Worm (Caenorhabditis elegans) whole organism, L4 larva: ENCODE data around the gene W02B12.13.

Source experiments
- F49E8.2 ChIP-seq: sonication (generic microtip); optimal IDR thresholded peaks from 2 replicates; lab custom pipeline; 2016; ENCODE audit warnings: missing compliant biosample characterization, mild to moderate bottlenecking, missing genetic modification characterization, borderline replicate concordance
- R02D3.7 ChIP-seq: fragments of 150-350 bp; sonication (generic microtip); optimal IDR thresholded peaks from 3 replicates; lab custom pipeline; 2014; ENCODE audit warnings: missing biosample characterization, missing genetic modification characterization
- T20F7.1 ChIP-seq: fragments of 200-800 bp; sonication (Bioruptor generic); optimal IDR thresholded peaks from 2 replicates; lab custom pipeline; 2018; ENCODE audit warnings: mild to moderate bottlenecking, missing genetic modification characterization, missing compliant biosample characterization
- T26A8.4 ChIP-seq: fragments of 200-800 bp; sonication (Bioruptor generic); IDR thresholded peaks from 2 replicates; pipeline ENCODE4 v1.3.6; 2022; ENCODE audit warnings: missing genetic modification characterization, missing compliant biosample characterization
- Y48G9A.11 ChIP-seq: fragments of 200-800 bp; sonication (Bioruptor generic); IDR thresholded peaks from 2 replicates; pipeline ENCODE4 v1.3.6; 2022; ENCODE audit warnings: missing genetic modification reagents, missing genetic modification characterization, missing compliant biosample characterization
- Y75B8A.6 ChIP-seq: fragments of 200-800 bp; sonication (Bioruptor generic); IDR thresholded peaks from 2 replicates; pipeline ENCODE4 v1.3.6; 2022; ENCODE audit warnings: missing genetic modification reagents, missing genetic modification characterization, missing compliant biosample characterization
- ZK546.5 ChIP-seq, 2 experiments: sonication (generic microtip); optimal IDR thresholded peaks; 2 replicates each; lab custom pipeline; 2017; ENCODE audit warnings: missing biosample characterization in 2 of 2, missing genetic modification characterization in 2 of 2
- aha-1 ChIP-seq: fragments of 150-350 bp; peaks from one replicate; lab custom pipeline; 2014; ENCODE audit warnings: missing biosample characterization, missing genetic modification characterization
- ceh-32 ChIP-seq: sonication (generic microtip); optimal IDR thresholded peaks from 2 replicates; lab custom pipeline; 2016; ENCODE audit warnings: mild to moderate bottlenecking, missing genetic modification characterization, missing compliant biosample characterization; ENCODE audit not compliant: poor library complexity
- ces-1 ChIP-seq: fragments of 150-350 bp; sonication (generic microtip); optimal IDR thresholded peaks from 4 replicates; lab custom pipeline; 2014; ENCODE audit warnings: missing biosample characterization, missing genetic modification reagents, missing genetic modification characterization
- daf-16 ChIP-seq, 3 experiments: sonication (generic microtip); optimal IDR thresholded peaks; 2 replicates each; lab custom pipeline; 2016 to 2017; ENCODE audit warnings: missing genetic modification characterization in 3 of 3, missing genetic modification reagents in 3 of 3, mild to moderate bottlenecking in 2 of 3, missing compliant biosample characterization in 2 of 3, missing biosample characterization in 1 of 3, moderate library complexity in 1 of 3
- dmd-6 ChIP-seq: fragments of 200-800 bp; sonication (Bioruptor generic); IDR thresholded peaks from 2 replicates; pipeline ENCODE4 v1.3.6; 2022; ENCODE audit warnings: missing genetic modification reagents, missing genetic modification characterization, missing compliant biosample characterization
- dpl-1 ChIP-seq: fragments of 150-350 bp; optimal IDR thresholded peaks from 2 replicates; lab custom pipeline; 2014; ENCODE audit warnings: missing biosample characterization, missing genetic modification reagents, missing genetic modification characterization
- duxl-1 ChIP-seq: sonication (generic microtip); optimal IDR thresholded peaks from 2 replicates; lab custom pipeline; 2016; ENCODE audit warnings: mild to moderate bottlenecking, missing genetic modification characterization, moderate library complexity, missing compliant biosample characterization; ENCODE audit not compliant: poor library complexity
- dve-1 ChIP-seq: sonication (generic microtip); optimal IDR thresholded peaks from 2 replicates; lab custom pipeline; 2017; ENCODE audit warnings: antibody characterized with exemption, mild to moderate bottlenecking, missing genetic modification characterization, missing compliant biosample characterization; ENCODE audit not compliant: insufficient read depth
- egl-43 ChIP-seq: fragments of 200-800 bp; sonication (Bioruptor generic); IDR thresholded peaks from 2 replicates; pipeline ENCODE4 v1.3.6; 2022; ENCODE audit warnings: missing genetic modification reagents, missing genetic modification characterization, missing compliant biosample characterization
- hif-1 ChIP-seq, 2 experiments: sonication (generic microtip); optimal IDR thresholded peaks; 2 replicates each; lab custom pipeline; 2016 to 2017; ENCODE audit warnings: missing compliant biosample characterization in 2 of 2, missing genetic modification characterization in 2 of 2, missing genetic modification reagents in 2 of 2, missing genotype in 2 of 2, mild to moderate bottlenecking in 1 of 2
- hlh-11 ChIP-seq: fragments of 200-800 bp; sonication (Bioruptor generic); optimal IDR thresholded peaks from 2 replicates; lab custom pipeline; 2018; ENCODE audit warnings: mild to moderate bottlenecking, missing genetic modification characterization, missing compliant biosample characterization
- lin-15B ChIP-seq: fragments of 150-350 bp; sonication (generic microtip); optimal IDR thresholded peaks from 3 replicates; lab custom pipeline; 2014; ENCODE audit warnings: missing biosample characterization, missing genetic modification characterization
- lir-3 ChIP-seq: sonication (generic microtip); optimal IDR thresholded peaks from 2 replicates; lab custom pipeline; 2016; ENCODE audit warnings: mild to moderate bottlenecking, missing genetic modification characterization, missing compliant biosample characterization
- lsy-2 ChIP-seq, 2 experiments: fragments of 150-350 bp in 1 of 2; sonication (generic microtip) in 1 of 2; optimal IDR thresholded peaks; 2 replicates each; lab custom pipeline; 2014 to 2017; ENCODE audit warnings: missing biosample characterization in 2 of 2, missing genetic modification characterization in 2 of 2
- mep-1 ChIP-seq: fragments of 150-350 bp; sonication (generic microtip); optimal IDR thresholded peaks from 3 replicates; lab custom pipeline; 2014; ENCODE audit warnings: missing biosample characterization, missing genetic modification characterization
- mes-2 ChIP-seq: sonication (generic microtip); optimal IDR thresholded peaks from 2 replicates; lab custom pipeline; 2016; ENCODE audit warnings: missing genotype, mild to moderate bottlenecking, missing genetic modification characterization, missing compliant biosample characterization; ENCODE audit not compliant: poor library complexity, severe bottlenecking
- nhr-28 ChIP-seq: fragments of 150-350 bp; optimal IDR thresholded peaks from 2 replicates; lab custom pipeline; 2014; ENCODE audit warnings: missing biosample characterization, missing genetic modification characterization
- nhr-41 ChIP-seq: fragments of 200-800 bp; sonication (Bioruptor generic); IDR thresholded peaks from 2 replicates; pipeline ENCODE4 v1.3.6; 2022; ENCODE audit warnings: missing genetic modification reagents, missing genetic modification characterization, missing compliant biosample characterization
- nhr-48 ChIP-seq: sonication (generic microtip); optimal IDR thresholded peaks from 2 replicates; lab custom pipeline; 2016; ENCODE audit warnings: mild to moderate bottlenecking, missing genetic modification characterization, missing compliant biosample characterization
- nhr-77 ChIP-seq: fragments of 150-350 bp; optimal IDR thresholded peaks from 2 replicates; lab custom pipeline; 2014; ENCODE audit warnings: missing biosample characterization, missing genetic modification characterization
- pqm-1 ChIP-seq: sonication (generic microtip); optimal IDR thresholded peaks from 2 replicates; lab custom pipeline; 2017; ENCODE audit warnings: missing biosample characterization, missing genetic modification characterization
- sdz-12 ChIP-seq: fragments of 200-800 bp; sonication (Bioruptor generic); optimal IDR thresholded peaks from 2 replicates; lab custom pipeline; 2018; ENCODE audit warnings: mild to moderate bottlenecking, missing genetic modification characterization, missing compliant biosample characterization
- set-16 ChIP-seq: fragments of 200-800 bp; sonication (Bioruptor generic); IDR thresholded peaks from 2 replicates; pipeline ENCODE4 v1.3.6; 2022; ENCODE audit warnings: missing genetic modification reagents, missing genetic modification characterization, missing compliant biosample characterization
- snpc-1.2 ChIP-seq: fragments of 200-800 bp; sonication (Bioruptor generic); IDR thresholded peaks from 2 replicates; pipeline ENCODE4 v1.3.6; 2022; ENCODE audit warnings: missing genetic modification reagents, missing genetic modification characterization, missing compliant biosample characterization
- unc-39 ChIP-seq: sonication (generic microtip); optimal IDR thresholded peaks from 2 replicates; lab custom pipeline; 2017; ENCODE audit warnings: missing biosample characterization, missing genetic modification characterization
- zag-1 ChIP-seq: fragments of 150-350 bp; optimal IDR thresholded peaks from 2 replicates; lab custom pipeline; 2014; ENCODE audit warnings: missing biosample characterization, missing genetic modification characterization
- zip-11 ChIP-seq: fragments of 200-800 bp; sonication (Bioruptor generic); IDR thresholded peaks from 2 replicates; pipeline ENCODE4 v1.3.6; 2022; ENCODE audit warnings: missing genetic modification characterization, missing compliant biosample characterization

The W02B12.13 gene

DNA sequence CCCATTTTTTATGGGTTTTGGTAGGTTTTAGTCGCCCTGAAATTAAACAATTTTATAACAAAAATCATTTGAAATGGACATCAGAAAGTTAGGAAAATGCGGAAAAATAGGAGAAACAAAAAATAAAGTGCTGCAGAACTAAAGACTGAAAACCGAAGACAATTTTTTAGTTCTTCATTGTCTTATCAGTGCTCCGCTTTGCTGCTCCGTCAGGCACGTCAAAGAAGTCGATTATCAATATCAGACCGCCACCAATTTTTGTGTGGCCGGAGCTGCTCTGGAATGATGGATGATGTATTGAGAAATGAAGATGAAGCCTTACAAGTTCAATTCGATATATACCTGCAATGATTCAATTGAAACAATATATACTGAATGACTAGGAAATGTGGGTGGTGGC is 6.7 kb upstream of the W02B12.13 start, which contains the start of gene vha-6:
vha-6 (minus strand) TSS at position 36 of the 400 bp plus-strand sequence.
- peak; percentile 54 for TF ChIP-seq hlh-11
- peak; percentile 39 for TF ChIP-seq dve-1 (tag; lab: Kevin White, UChicago)
- TF ChIP-seq nhr-28 = peak; percentile 58
- TF ChIP-seq zag-1 = no peak
- peak; percentile 48 for TF ChIP-seq nhr-77
- TF ChIP-seq pqm-1 = peak; percentile 93
- TF ChIP-seq nhr-41 (GFP tag; lab: Robert Waterston, UW) = no peak
- TF ChIP-seq daf-16 (GFP tag; optimal IDR thresholded peaks at IDR 0.05; lab: Kevin White, UChicago) = no peak
- TF ChIP-seq daf-16 (tag; optimal IDR thresholded peaks at IDR 0.05; lab: Kevin White, UChicago) = peak; percentile 50
- peak; percentile 2 for TF ChIP-seq mep-1 (tag; lab: Kevin White, UChicago)
- TF ChIP-seq dmd-6 (GFP tag; lab: Robert Waterston, UW) = peak; percentile 67
- TF ChIP-seq, all 104 proteins: peak for 8

DNA sequence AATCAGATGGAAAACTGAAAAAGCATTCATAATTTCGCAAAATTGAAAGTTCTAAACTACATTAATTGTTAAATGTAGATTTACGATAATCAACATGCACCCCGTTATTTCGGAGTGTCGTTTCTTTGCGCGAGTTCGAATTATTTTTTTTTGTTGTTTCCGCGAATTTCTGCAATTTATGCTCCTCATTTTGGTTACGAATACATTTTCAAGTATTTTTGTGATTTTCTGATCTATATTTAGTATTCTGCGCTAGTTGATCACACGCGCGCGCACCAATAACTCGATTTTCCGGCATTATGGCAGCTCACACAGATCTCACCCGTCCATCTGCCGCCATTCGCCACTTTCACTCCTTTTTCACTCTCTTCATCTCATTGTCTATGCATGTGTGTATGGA is 4.8 kb upstream of the W02B12.13 start, which contains the start of gene VW02B12L.2:
VW02B12L.2 (minus strand) TSS at position 65 of the 400 bp plus-strand sequence.
- TF ChIP-seq R02D3.7 (tag; lab: Kevin White, UChicago) (peak; percentile 65), ceh-32 (no peak), ZK546.5 (tag; optimal IDR thresholded peaks at IDR 0.05; lab: Kevin White, UChicago) (no peak), ces-1 (GFP tag; lab: Kevin White, UChicago) (no peak), dpl-1 (GFP tag; lab: Kevin White, UChicago) (peak; percentile 83), aha-1 (peak; percentile 25), unc-39 (tag; lab: Kevin White, UChicago) (no peak), sdz-12 (GFP tag; lab: Kevin White, UChicago) (no peak), Y48G9A.11 (GFP tag; lab: Robert Waterston, UW) (peak; percentile 45; the same call in 1 of the 2 replicates), zip-11 (GFP tag; lab: Robert Waterston, UW) (no peak), mes-2 (tag; lab: Kevin White, UChicago) (peak; percentile 14), nhr-28 (peak; percentile 28), duxl-1 (tag; lab: Kevin White, UChicago) (no peak), lsy-2 (tag; optimal IDR thresholded peaks at IDR 0.05; lab: Kevin White, UChicago) (peak in 1 of 2 experiments; percentile 66), hif-1 (tag; optimal IDR thresholded peaks at IDR 0.05; lab: Kevin White, UChicago) (no peak), lin-15B (tag; lab: Kevin White, UChicago) (no peak), daf-16 (GFP tag; optimal IDR thresholded peaks at IDR 0.05; lab: Kevin White, UChicago) (no peak), daf-16 (tag; optimal IDR thresholded peaks at IDR 0.05; lab: Kevin White, UChicago) (peak; percentile 15), T20F7.1 (GFP tag; lab: Kevin White, UChicago) (peak; percentile 94)
- TF ChIP-seq, all 104 proteins: peak for 9

DNA sequence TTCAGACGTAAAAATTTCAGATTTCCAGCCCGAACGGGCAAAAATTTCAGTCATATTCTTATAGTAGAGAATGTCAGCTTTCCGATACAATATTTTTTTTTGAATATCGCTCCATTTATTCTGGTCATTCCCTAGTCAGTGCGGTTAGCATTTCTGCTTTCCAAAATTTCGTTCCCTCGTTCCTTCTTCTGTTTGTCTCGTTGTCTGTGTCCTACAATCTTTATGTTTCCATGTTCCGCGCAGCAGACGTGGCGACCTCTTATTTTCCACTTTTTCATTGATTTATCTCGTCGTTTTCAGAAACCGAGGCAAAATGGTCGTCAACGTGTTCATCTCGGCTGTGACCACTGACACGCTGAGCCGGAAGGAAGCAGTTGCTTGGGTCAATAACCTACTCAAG is 2.6 kb upstream of the W02B12.13 start, which contains the start of gene ebp-2:
ebp-2 (plus strand) TSS at position 301 of the 400 bp plus-strand sequence.
- TF ChIP-seq aha-1 = peak; percentile 31
- TF ChIP-seq, all 104 proteins: peak for 1; not testable (repeated sequence) for 103

DNA sequence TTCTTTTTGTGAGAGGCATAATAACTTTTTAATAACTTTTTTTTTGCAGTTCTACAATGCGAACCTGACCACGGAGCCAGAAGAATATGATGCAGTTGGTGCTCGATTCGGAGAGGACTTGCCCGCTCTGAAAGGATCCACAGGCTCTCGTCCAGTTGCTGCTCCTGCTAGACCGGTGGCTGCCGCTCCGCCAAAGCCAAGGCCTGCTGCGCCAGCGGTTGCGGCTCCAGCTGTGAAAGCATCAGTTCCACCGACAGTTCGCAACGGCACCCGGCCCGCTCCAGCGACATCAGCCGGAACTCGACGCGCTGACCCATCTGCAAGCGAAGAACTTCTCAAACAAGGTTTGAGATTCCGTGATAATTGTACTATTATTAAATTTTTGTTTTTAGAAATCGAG is 1.9 kb upstream of the W02B12.13 start:
- no peak for TF ChIP-seq F49E8.2 (tag; lab: Kevin White, UChicago)
- no peak for TF ChIP-seq ces-1 (GFP tag; lab: Kevin White, UChicago)
- TF ChIP-seq nhr-48 (tag; lab: Kevin White, UChicago) = no peak
- TF ChIP-seq Y75B8A.6 (GFP tag; lab: Robert Waterston, UW) = no peak
- TF ChIP-seq T26A8.4 (GFP tag; lab: Robert Waterston, UW) = no peak
- no peak for TF ChIP-seq lir-3
- no peak for TF ChIP-seq mes-2 (tag; lab: Kevin White, UChicago)
- 0 out of 2 replicates have a peak, but pooled peaks have one; percentile 36 for TF ChIP-seq snpc-1.2 (GFP tag; lab: Robert Waterston, UW)
- TF ChIP-seq egl-43 = peak; percentile 49; the same call in 1 of the 2 replicates
- TF ChIP-seq set-16 = peak; percentile 96
- TF ChIP-seq mep-1 (tag; lab: Kevin White, UChicago) = no peak
